Worm (Caenorhabditis elegans) whole organism, young adult: ENCODE measurements around the gene fbxc-17.
"Not testable (repeated sequence)": the region's sequence is repeated elsewhere in the genome, so short reads cannot be mapped to it uniquely, and the experiment has no call there.

Experiments used
- C06A6.2 ChIP-seq: fragments of 200-800 bp; sonication (Bioruptor generic); conservative IDR thresholded peaks from 2 replicates; pipeline ENCODE4 v1.3.6; 2022; ENCODE audit warnings: missing genetic modification characterization, missing compliant biosample characterization
- F10E7.11 ChIP-seq: sonication (generic microtip); optimal IDR thresholded peaks from 2 replicates; lab custom pipeline; 2017; ENCODE audit warnings: mild to moderate bottlenecking, missing genetic modification characterization, moderate library complexity, missing compliant biosample characterization
- F23B12.7 ChIP-seq: sonication (generic microtip); optimal IDR thresholded peaks from 2 replicates; lab custom pipeline; 2017; ENCODE audit warnings: missing genetic modification characterization, mild to moderate bottlenecking, missing compliant biosample characterization, antibody characterized with exemption, moderate library complexity; ENCODE audit not compliant: insufficient read depth
- F33H1.4 ChIP-seq: fragments of 200-800 bp; sonication (Bioruptor generic); IDR thresholded peaks from 2 replicates; pipeline ENCODE4 v1.3.6; 2022; ENCODE audit warnings: missing genetic modification reagents, missing genetic modification characterization, missing compliant biosample characterization
- F49E8.2 ChIP-seq: sonication (generic microtip); optimal IDR thresholded peaks from 3 replicates; lab custom pipeline; 2017; ENCODE audit warnings: missing genetic modification characterization, mild to moderate bottlenecking, missing compliant biosample characterization, antibody characterized with exemption, moderate library complexity; ENCODE audit not compliant: insufficient read depth
- F57C9.4 ChIP-seq: sonication (generic microtip); optimal IDR thresholded peaks from 2 replicates; lab custom pipeline; 2017; ENCODE audit warnings: mild to moderate bottlenecking, missing genetic modification characterization, missing compliant biosample characterization
- K11D2.4 ChIP-seq: fragments of 200-800 bp; sonication (Bioruptor generic); IDR thresholded peaks from 2 replicates; pipeline ENCODE4 v1.3.6; 2022; ENCODE audit warnings: missing genetic modification reagents, missing genetic modification characterization, missing compliant biosample characterization
- Y53F4B.3 ChIP-seq: fragments of 200-800 bp; sonication (Bioruptor generic); IDR thresholded peaks from 2 replicates; pipeline ENCODE4 v1.3.6; 2022; ENCODE audit warnings: missing genetic modification reagents, missing genetic modification characterization, missing compliant biosample characterization
- Y79H2A.3 ChIP-seq: fragments of 200-800 bp; sonication (Bioruptor generic); conservative IDR thresholded peaks from 2 replicates; pipeline ENCODE4 v1.3.6; 2022; ENCODE audit warnings: missing genetic modification reagents, missing genetic modification characterization, missing compliant biosample characterization
- Y95B8A.8 ChIP-seq: fragments of 200-800 bp; sonication (Bioruptor generic); IDR thresholded peaks from 2 replicates; pipeline ENCODE4 v1.3.6; 2022; ENCODE audit warnings: missing genetic modification reagents, missing genetic modification characterization, missing compliant biosample characterization
- athp-1 ChIP-seq: sonication (generic microtip); optimal IDR thresholded peaks from 2 replicates; lab custom pipeline; 2017; ENCODE audit warnings: mild to moderate bottlenecking, missing genetic modification characterization, missing compliant biosample characterization
- attf-6 ChIP-seq: fragments of 200-800 bp; sonication (Bioruptor generic); IDR thresholded peaks from 2 replicates; pipeline ENCODE4 v1.3.6; 2022; ENCODE audit warnings: missing genetic modification reagents, missing genetic modification characterization, missing compliant biosample characterization
- bed-1 ChIP-seq: fragments of 200-800 bp; sonication (Bioruptor generic); IDR thresholded peaks from 2 replicates; pipeline ENCODE4 v1.3.6; 2022; ENCODE audit warnings: missing genetic modification reagents, missing genetic modification characterization, missing compliant biosample characterization
- bed-2 ChIP-seq: fragments of 200-800 bp; sonication (Bioruptor generic); IDR thresholded peaks from 2 replicates; pipeline ENCODE4 v1.3.6; 2022; ENCODE audit warnings: missing genetic modification reagents, missing genetic modification characterization, missing compliant biosample characterization
- cebp-1 ChIP-seq, 2 experiments: fragments of 200-800 bp in 1 of 2; sonication (Bioruptor generic) in 1 of 2; sonication (generic microtip) in 1 of 2; IDR thresholded peaks in 1 of 2; optimal IDR thresholded peaks in 1 of 2; 2 replicates each; pipeline versions ENCODE4 v1.3.6 to Lab custom; 2017 to 2022; ENCODE audit warnings: missing compliant biosample characterization in 2 of 2, missing genetic modification characterization in 2 of 2, mild to moderate bottlenecking in 1 of 2, missing genetic modification reagents in 1 of 2, moderate library complexity in 1 of 2
- ceh-100 ChIP-seq: fragments of 200-800 bp; sonication (Bioruptor generic); IDR thresholded peaks from 2 replicates; pipeline ENCODE4 v1.3.6; 2022; ENCODE audit warnings: missing genetic modification reagents, missing genetic modification characterization, missing compliant biosample characterization
- ceh-91 ChIP-seq: fragments of 200-800 bp; sonication (Bioruptor generic); IDR thresholded peaks from 2 replicates; pipeline ENCODE4 v1.3.6; 2022; ENCODE audit warnings: missing genetic modification reagents, missing genetic modification characterization, missing compliant biosample characterization
- hlh-12 ChIP-seq: sonication (generic microtip); optimal IDR thresholded peaks from 2 replicates; lab custom pipeline; 2016; ENCODE audit warnings: missing genetic modification characterization, missing compliant biosample characterization
- hmg-1.2 ChIP-seq: fragments of 200-800 bp; sonication (Bioruptor generic); IDR thresholded peaks from 2 replicates; pipeline ENCODE4 v1.3.6; 2022; ENCODE audit warnings: missing genetic modification reagents, missing genetic modification characterization, missing compliant biosample characterization
- hsf-1 ChIP-seq: fragments of 200-800 bp; sonication (Bioruptor generic); IDR thresholded peaks from 2 replicates; pipeline ENCODE4 v1.3.6; 2022; ENCODE audit warnings: missing genetic modification reagents, missing genetic modification characterization, missing compliant biosample characterization
- let-607 ChIP-seq, 2 experiments: fragments of 200-800 bp in 1 of 2; sonication (Bioruptor generic) in 1 of 2; sonication (generic microtip) in 1 of 2; optimal IDR thresholded peaks; 2 replicates each; lab custom pipeline; 2016 to 2018; ENCODE audit warnings: mild to moderate bottlenecking in 2 of 2, missing compliant biosample characterization in 2 of 2, missing genetic modification characterization in 2 of 2, moderate library complexity in 2 of 2, missing genotype in 1 of 2
- lin-26 ChIP-seq: fragments of 200-800 bp; sonication (Bioruptor generic); IDR thresholded peaks from 2 replicates; pipeline ENCODE4 v1.3.6; 2022; ENCODE audit warnings: missing genetic modification reagents, missing genetic modification characterization, missing compliant biosample characterization
- madf-3 ChIP-seq: fragments of 200-800 bp; sonication (Bioruptor generic); IDR thresholded peaks from 2 replicates; pipeline ENCODE4 v1.3.6; 2022; ENCODE audit warnings: missing genetic modification reagents, missing genetic modification characterization, missing compliant biosample characterization
- nhr-80 ChIP-seq: sonication (generic microtip); optimal IDR thresholded peaks from 2 replicates; lab custom pipeline; 2016; ENCODE audit warnings: missing genetic modification characterization, missing compliant biosample characterization
- nhr-90 ChIP-seq: sonication (generic microtip); optimal IDR thresholded peaks from 2 replicates; lab custom pipeline; 2016; ENCODE audit warnings: missing genotype, mild to moderate bottlenecking, missing genetic modification characterization, missing compliant biosample characterization
- pbrm-1 ChIP-seq: fragments of 200-800 bp; sonication (Bioruptor generic); IDR thresholded peaks from 2 replicates; pipeline ENCODE4 v1.3.6; 2022; ENCODE audit warnings: missing genetic modification reagents, missing genetic modification characterization, missing compliant biosample characterization
- rec-8 ChIP-seq, 2 experiments: sonication (generic microtip); optimal IDR thresholded peaks; 2 replicates each; lab custom pipeline; 2016; ENCODE audit warnings: mild to moderate bottlenecking in 2 of 2, missing genetic modification characterization in 2 of 2, missing genetic modification reagents in 2 of 2, missing genotype in 2 of 2, missing biosample characterization in 1 of 2, missing compliant biosample characterization in 1 of 2, moderate library complexity in 1 of 2
- snpc-1.1 ChIP-seq: sonication (generic microtip); optimal IDR thresholded peaks from 2 replicates; lab custom pipeline; 2017; ENCODE audit warnings: missing genetic modification characterization, mild to moderate bottlenecking, missing compliant biosample characterization, antibody characterized with exemption, moderate library complexity, missing genotype, missing genetic modification reagents; ENCODE audit not compliant: insufficient read depth
- tbp1 ChIP-seq: fragments of 200-800 bp; sonication (Bioruptor generic); optimal IDR thresholded peaks from 2 replicates; lab custom pipeline; 2018; ENCODE audit warnings: mild to moderate bottlenecking, missing genetic modification characterization, missing compliant biosample characterization
- xnd-1 ChIP-seq: sonication (generic microtip); optimal IDR thresholded peaks from 2 replicates; lab custom pipeline; 2016; ENCODE audit warnings: missing genotype, missing genetic modification reagents, missing genetic modification characterization, missing compliant biosample characterization
- ztf-28 ChIP-seq: fragments of 200-800 bp; sonication (Bioruptor generic); IDR thresholded peaks from 2 replicates; pipeline ENCODE4 v1.3.6; 2022; ENCODE audit warnings: missing genetic modification reagents, missing genetic modification characterization, missing compliant biosample characterization

The fbxc-17 gene

ce11 chrII:979135-979534, at the start of gene fbxc-17, which contains the start of gene fbxc-15:
TSS of gene fbxc-17 (minus strand) at chrII:979235.
TSS of gene fbxc-15 (plus strand) at chrII:979423.
- TF ChIP-seq cebp-1 (GFP tag; IDR thresholded peaks at IDR 0.05; lab: Robert Waterston, UW) = no peak
- no peak for TF ChIP-seq cebp-1 (tag; optimal IDR thresholded peaks at IDR 0.05; lab: Kevin White, UChicago)
- TF ChIP-seq tbp1 (GFP tag; lab: Kevin White, UChicago) = no peak
- TF ChIP-seq pbrm-1 (GFP tag; lab: Robert Waterston, UW) = no peak
- no peak for TF ChIP-seq ceh-100 (GFP tag; lab: Robert Waterston, UW)
- no peak for TF ChIP-seq Y79H2A.3 (GFP tag; lab: Robert Waterston, UW)
- TF ChIP-seq hlh-12 (tag; lab: Kevin White, UChicago) = no peak
- no peak for TF ChIP-seq bed-1 (GFP tag; lab: Robert Waterston, UW)
- TF ChIP-seq F57C9.4 (tag; lab: Kevin White, UChicago) = no peak
- TF ChIP-seq F23B12.7 (tag; lab: Kevin White, UChicago) = no peak
- no peak for TF ChIP-seq ztf-28 (GFP tag; lab: Robert Waterston, UW)
- no peak for TF ChIP-seq C06A6.2 (GFP tag; lab: Robert Waterston, UW)
- TF ChIP-seq nhr-90 (tag; lab: Kevin White, UChicago) = no peak

ce11 chrII:1028602-1029001, 49.6 kb upstream of the fbxc-17 start, which contains the start of gene math-34:
TSS of gene math-34 (plus strand) at chrII:1028972.
- peak; percentile 58 for TF ChIP-seq nhr-80 (tag; lab: Kevin White, UChicago)
- no peak for TF ChIP-seq let-607 (tag; optimal IDR thresholded peaks at IDR 0.05; lab: Kevin White, UChicago)

- no peak for TF ChIP-seq lin-26 (GFP tag; lab: Robert Waterston, UW)
These were observed 47.6 kb upstream of the fbxc-17 start, which contains the start of gene M01D1.12 for ce11 chrII:1026670-1027069. TSS of gene M01D1.12 (plus strand) at chrII:1026970.

- TF ChIP-seq hsf-1 (GFP tag; lab: Robert Waterston, UW); bed-2; C06A6.2 (GFP tag; lab: Robert Waterston, UW): not testable (repeated sequence)
These were observed 45.6 kb upstream of the fbxc-17 start, which contains the start of gene btb-11 for ce11 chrII:1024684-1025083. TSS of gene btb-11 (minus strand) at chrII:1024784.

ce11 chrII:1006375-1006774, 27.3 kb upstream of the fbxc-17 start, which contains the start of gene F45D11.14:
TSS of gene F45D11.14 (minus strand) at chrII:1006475.
- TF ChIP-seq Y95B8A.8; madf-3 (GFP tag; lab: Robert Waterston, UW); tbp1 (GFP tag; lab: Kevin White, UChicago): not testable (repeated sequence)

- TF ChIP-seq xnd-1 (tag; lab: Kevin White, UChicago) (no peak), hmg-1.2 (GFP tag; lab: Robert Waterston, UW) (no peak), F49E8.2 (tag; lab: Kevin White, UChicago) (no peak), F10E7.11 (tag; lab: Kevin White, UChicago) (no peak), F33H1.4 (GFP tag; lab: Robert Waterston, UW) (no peak), ceh-91 (GFP tag; lab: Robert Waterston, UW) (no peak), athp-1 (tag; lab: Kevin White, UChicago) (no peak), snpc-1.1 (no peak), attf-6 (GFP tag; lab: Robert Waterston, UW) (no peak), rec-8 (tag; optimal IDR thresholded peaks at IDR 0.05; lab: Kevin White, UChicago) (no peak), K11D2.4 (GFP tag; lab: Robert Waterston, UW) (no peak), Y53F4B.3 (GFP tag; lab: Robert Waterston, UW) (no peak)
These were observed 22.3 kb upstream of the fbxc-17 start, which contains the start of the genes fbxb-30 and F45D11.5 for ce11 chrII:1001351-1001750. TSS of gene fbxb-30 (minus strand) at chrII:1001451. TSS of gene F45D11.5 (plus strand) at chrII:1001702.
